Worm (Caenorhabditis elegans): ENCODE data around the gene C50D2.1.

DNA sequence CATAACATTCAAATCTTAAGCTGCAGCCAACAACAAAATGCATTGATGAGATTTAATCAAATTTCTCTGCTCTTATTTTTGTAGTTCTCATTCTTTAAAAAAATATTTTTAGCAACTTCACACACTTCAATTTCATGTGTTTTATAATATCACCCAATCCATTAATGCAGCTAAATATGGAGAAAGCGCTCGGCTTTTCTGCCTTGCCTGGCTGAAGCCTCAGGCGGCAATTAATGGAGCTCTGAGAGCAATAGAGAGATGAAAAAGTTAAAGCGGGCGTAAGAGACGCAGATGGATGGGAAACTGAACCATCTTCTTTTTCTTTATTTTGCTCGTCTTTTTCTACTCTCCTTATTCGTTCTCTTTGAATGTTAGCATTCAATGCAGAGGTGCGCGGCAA lies 3.7 kb upstream of the C50D2.1 start:
- TF ChIP-seq him-1 (tag; optimal IDR thresholded peaks at IDR 0.05) = no peak
- TF ChIP-seq W03F9.2 (tag; optimal IDR thresholded peaks at IDR 0.05) = no peak
- TF ChIP-seq dao-5 (tag; optimal IDR thresholded peaks at IDR 0.05) = no peak

Measured in whole organism, L4/young adult.